Fruit fly (Drosophila melanogaster) whole organism, embryonic: ENCODE data around the gene Usf.

Source experiments
- Atf6 ChIP-seq: fragments of 200-800 bp; sonication (Bioruptor generic); IDR thresholded peaks from 2 replicates; pipeline ENCODE4 v1.3.6; 2022; ENCODE audit warnings: missing biosample characterization, missing genetic modification characterization
- Bdp1 ChIP-seq: fragments of 200-800 bp; sonication (Bioruptor generic); optimal IDR thresholded peaks from 3 replicates; lab custom pipeline; 2016; ENCODE audit warnings: missing biosample characterization, missing genetic modification characterization
- Bgb ChIP-seq: fragments of 200-800 bp; sonication (Bioruptor generic); IDR thresholded peaks from 2 replicates; pipeline ENCODE4 v1.3.6; 2022; ENCODE audit warnings: missing biosample characterization, missing genetic modification characterization; ENCODE audit not compliant: partially characterized antibody
- CG10366 ChIP-seq: fragments of 200-800 bp; sonication (Bioruptor generic); IDR thresholded peaks from 2 replicates; pipeline ENCODE4 v1.3.6; 2022; ENCODE audit warnings: missing biosample characterization, missing genetic modification characterization
- CG10979 ChIP-seq: fragments of 200-800 bp; sonication (Bioruptor generic); optimal IDR thresholded peaks from 2 replicates; lab custom pipeline; 2018; ENCODE audit warnings: missing biosample characterization, mild to moderate bottlenecking, missing genetic modification characterization, moderate library complexity
- CG12236 ChIP-seq: fragments of 200-800 bp; sonication (Bioruptor generic); optimal IDR thresholded peaks from 2 replicates; lab custom pipeline; 2016; ENCODE audit warnings: missing biosample characterization, missing genetic modification characterization
- CG13287 ChIP-seq: fragments of 200-800 bp; sonication (Bioruptor generic); IDR thresholded peaks from 2 replicates; pipeline ENCODE4 v1.3.6; 2022; ENCODE audit warnings: missing biosample characterization, missing genetic modification characterization; ENCODE audit not compliant: partially characterized antibody
- CG14965 ChIP-seq: fragments of 200-800 bp; sonication (Bioruptor generic); optimal IDR thresholded peaks from 2 replicates; lab custom pipeline; 2016; ENCODE audit warnings: missing biosample characterization, missing genetic modification characterization, borderline replicate concordance
- CG1647 ChIP-seq: fragments of 200-800 bp; sonication (Bioruptor generic); optimal IDR thresholded peaks from 3 replicates; lab custom pipeline; 2016; ENCODE audit warnings: missing biosample characterization, missing genetic modification characterization
- CG17829 ChIP-seq: fragments of 200-800 bp; optimal IDR thresholded peaks from 2 replicates; lab custom pipeline; 2019; ENCODE audit warnings: missing biosample characterization, mild to moderate bottlenecking, missing genetic modification characterization, moderate library complexity
- CG18619 ChIP-seq: fragments of 200-800 bp; sonication (Bioruptor generic); optimal IDR thresholded peaks from 3 replicates; lab custom pipeline; 2017; ENCODE audit warnings: missing biosample characterization, mild to moderate bottlenecking, missing genetic modification characterization
- CG31441 ChIP-seq: fragments of 200-800 bp; sonication (Bioruptor generic); IDR thresholded peaks from 2 replicates; pipeline ENCODE4 v1.3.6; 2022; ENCODE audit warnings: missing biosample characterization, missing genetic modification characterization
- CG32767 ChIP-seq: fragments of 200-800 bp; sonication (Bioruptor generic); IDR thresholded peaks from 2 replicates; pipeline ENCODE4 v1.3.6; 2022; ENCODE audit warnings: missing biosample characterization, missing genetic modification characterization
- CG4360 ChIP-seq: fragments of 200-800 bp; sonication (Bioruptor generic); IDR thresholded peaks from 2 replicates; pipeline ENCODE4 v1.3.6; 2022; ENCODE audit warnings: missing biosample characterization, missing genetic modification characterization
- CG43689 ChIP-seq: fragments of 200-800 bp; sonication (Bioruptor generic); IDR thresholded peaks from 2 replicates; pipeline ENCODE4 v1.3.6; 2022; ENCODE audit warnings: missing biosample characterization, missing genetic modification characterization
- CG4424 ChIP-seq: fragments of 200-800 bp; sonication (Bioruptor generic); optimal IDR thresholded peaks from 3 replicates; lab custom pipeline; 2016; ENCODE audit warnings: missing biosample characterization, missing genetic modification characterization
- CG7372 ChIP-seq: fragments of 200-800 bp; sonication (Bioruptor generic); IDR thresholded peaks from 2 replicates; pipeline ENCODE4 v1.3.6; 2022; ENCODE audit warnings: missing biosample characterization, missing genetic modification characterization
- CG8089 ChIP-seq: fragments of 200-800 bp; sonication (Bioruptor generic); optimal IDR thresholded peaks from 3 replicates; lab custom pipeline; 2016; ENCODE audit warnings: missing biosample characterization, missing genetic modification characterization
- CkIIα-i1 ChIP-seq: fragments of 200-800 bp; sonication (Bioruptor generic); IDR thresholded peaks from 2 replicates; pipeline ENCODE4 v1.3.6; 2022; ENCODE audit warnings: missing biosample characterization, missing genetic modification characterization
- CoRest ChIP-seq: fragments of 200-800 bp; sonication (Bioruptor generic); optimal IDR thresholded peaks from 3 replicates; lab custom pipeline; 2018; ENCODE audit warnings: missing biosample characterization, mild to moderate bottlenecking, missing genetic modification characterization, moderate library complexity
- Dp ChIP-seq: fragments of 200-800 bp; sonication (Bioruptor generic); optimal IDR thresholded peaks from 2 replicates; lab custom pipeline; 2018; ENCODE audit warnings: missing biosample characterization, mild to moderate bottlenecking, missing genetic modification characterization, moderate library complexity
- E2f1 ChIP-seq: fragments of 200-800 bp; sonication (Bioruptor generic); IDR thresholded peaks from 2 replicates; pipeline ENCODE4 v1.3.6; 2022; ENCODE audit warnings: missing biosample characterization, missing genetic modification characterization
- Fer1 ChIP-seq: fragments of 200-800 bp; sonication (Bioruptor generic); optimal IDR thresholded peaks from 2 replicates; lab custom pipeline; 2017; ENCODE audit warnings: missing biosample characterization, mild to moderate bottlenecking, missing genetic modification characterization
- HLH4C ChIP-seq: fragments of 200-800 bp; sonication (Bioruptor generic); IDR thresholded peaks from 3 replicates; pipeline ENCODE4 v1.3.6; 2022; ENCODE audit warnings: missing biosample characterization, missing genetic modification characterization; ENCODE audit not compliant: partially characterized antibody
- HmgD ChIP-seq: fragments of 200-800 bp; sonication (Bioruptor generic); optimal IDR thresholded peaks from 3 replicates; lab custom pipeline; 2016; ENCODE audit warnings: missing biosample characterization, missing genetic modification characterization
- Hr39 ChIP-seq: fragments of >200 bp; optimal IDR thresholded peaks from 2 replicates; lab custom pipeline; 2017
- Hsf ChIP-seq: fragments of 200-800 bp; sonication (Bioruptor generic); optimal IDR thresholded peaks from 3 replicates; lab custom pipeline; 2016; ENCODE audit warnings: missing biosample characterization, missing genetic modification characterization
- Mad ChIP-seq: fragments of 200-800 bp; sonication (Bioruptor generic); optimal IDR thresholded peaks from 2 replicates; lab custom pipeline; 2016; ENCODE audit warnings: missing biosample characterization, missing genetic modification characterization
- NC2β ChIP-seq: fragments of 200-800 bp; sonication (Bioruptor generic); optimal IDR thresholded peaks from 2 replicates; lab custom pipeline; 2016; ENCODE audit warnings: missing biosample characterization, missing genetic modification characterization
- NK7.1 ChIP-seq: fragments of 200-800 bp; sonication (Bioruptor generic); optimal IDR thresholded peaks from 3 replicates; lab custom pipeline; 2016; ENCODE audit warnings: missing biosample characterization, missing genetic modification characterization
- Opbp ChIP-seq: fragments of 200-800 bp; sonication (Bioruptor generic); IDR thresholded peaks from 3 replicates; pipeline ENCODE4 v1.3.6; 2022; ENCODE audit warnings: missing biosample characterization, missing genetic modification characterization; ENCODE audit not compliant: partially characterized antibody
- Optix ChIP-seq: fragments of 200-800 bp; sonication (Bioruptor generic); IDR thresholded peaks from 3 replicates; pipeline ENCODE4 v1.3.6; 2022; ENCODE audit warnings: missing biosample characterization, missing genetic modification characterization
- Ravus ChIP-seq: fragments of 200-800 bp; sonication (Bioruptor generic); IDR thresholded peaks from 2 replicates; pipeline ENCODE4 v1.3.6; 2022; ENCODE audit warnings: missing biosample characterization, missing genetic modification characterization
- Xbp1 ChIP-seq: fragments of 200-800 bp; sonication (Bioruptor generic); optimal IDR thresholded peaks from 3 replicates; lab custom pipeline; 2016; ENCODE audit warnings: missing biosample characterization, mild to moderate bottlenecking, missing genetic modification characterization
- Xrp1 ChIP-seq: fragments of 200-800 bp; sonication (Bioruptor generic); IDR thresholded peaks from 2 replicates; pipeline ENCODE4 v1.3.6; 2022; ENCODE audit warnings: missing biosample characterization, missing genetic modification characterization
- aop ChIP-seq: fragments of 200-800 bp; sonication (Bioruptor generic); IDR thresholded peaks from 2 replicates; pipeline ENCODE4 v1.3.6; 2022; ENCODE audit warnings: missing biosample characterization, missing genetic modification characterization
- bbx ChIP-seq: fragments of 200-800 bp; sonication (Bioruptor generic); IDR thresholded peaks from 2 replicates; pipeline ENCODE4 v1.3.6; 2022; ENCODE audit warnings: missing biosample characterization, missing genetic modification characterization; ENCODE audit not compliant: partially characterized antibody
- bsh ChIP-seq, 2 experiments: fragments of 200-800 bp; sonication (Bioruptor generic); optimal IDR thresholded peaks; 2 replicates each; lab custom pipeline; 2017 to 2018; ENCODE audit warnings: mild to moderate bottlenecking in 2 of 2, missing biosample characterization in 2 of 2, missing genetic modification characterization in 2 of 2, moderate library complexity in 1 of 2
- cato ChIP-seq: fragments of 200-800 bp; sonication (Bioruptor generic); optimal IDR thresholded peaks from 2 replicates; lab custom pipeline; 2016; ENCODE audit warnings: missing biosample characterization, missing genetic modification characterization, borderline replicate concordance
- ci ChIP-seq: fragments of 200-800 bp; sonication (Bioruptor generic); IDR thresholded peaks from 3 replicates; pipeline ENCODE4 v1.3.6; 2022; ENCODE audit warnings: missing biosample characterization, missing genetic modification characterization
- fd96Cb ChIP-seq: fragments of 200-800 bp; sonication (Bioruptor generic); optimal IDR thresholded peaks from 2 replicates; lab custom pipeline; 2018; ENCODE audit warnings: missing biosample characterization, mild to moderate bottlenecking, missing genetic modification characterization, moderate library complexity
- jumu ChIP-seq: fragments of 200-800 bp; sonication (Bioruptor generic); optimal IDR thresholded peaks from 3 replicates; lab custom pipeline; 2016; ENCODE audit warnings: missing biosample characterization, missing genetic modification characterization
- knrl ChIP-seq: fragments of 200-800 bp; sonication (Bioruptor generic); IDR thresholded peaks from 3 replicates; pipeline ENCODE4 v1.3.6; 2022; ENCODE audit warnings: missing biosample characterization, missing genetic modification characterization; ENCODE audit not compliant: partially characterized antibody
- lbe ChIP-seq: fragments of 200-800 bp; sonication (Bioruptor generic); optimal IDR thresholded peaks from 2 replicates; lab custom pipeline; 2016; ENCODE audit warnings: missing biosample characterization, mild to moderate bottlenecking, missing genetic modification characterization
- mld ChIP-seq: fragments of 200-800 bp; sonication (Bioruptor generic); IDR thresholded peaks from 3 replicates; pipeline ENCODE4 v1.3.6; 2022; ENCODE audit warnings: missing biosample characterization, missing genetic modification characterization; ENCODE audit not compliant: partially characterized antibody
- nmo ChIP-seq: fragments of 200-800 bp; sonication (Bioruptor generic); optimal IDR thresholded peaks from 2 replicates; lab custom pipeline; 2018; ENCODE audit warnings: missing biosample characterization, mild to moderate bottlenecking, missing genetic modification characterization, moderate library complexity
- sens ChIP-seq: fragments of 200-800 bp; sonication (Bioruptor generic); peaks from one replicate; lab custom pipeline; 2016; ENCODE audit warnings: missing biosample characterization, missing genetic modification characterization
- sima ChIP-seq: fragments of 200-800 bp; sonication (Bioruptor generic); optimal IDR thresholded peaks from 2 replicates; lab custom pipeline; 2016; ENCODE audit warnings: missing biosample characterization, missing genetic modification characterization
- sob ChIP-seq: fragments of 200-800 bp; sonication (Bioruptor generic); IDR thresholded peaks from 2 replicates; pipeline ENCODE4 v1.3.6; 2022; ENCODE audit warnings: missing biosample characterization, missing genetic modification characterization
- tna ChIP-seq: fragments of 200-800 bp; sonication (Bioruptor generic); IDR thresholded peaks from 2 replicates; pipeline ENCODE4 v1.3.6; 2022; ENCODE audit warnings: missing biosample characterization, missing genetic modification characterization; ENCODE audit not compliant: partially characterized antibody
- zfh2 ChIP-seq: fragments of 200-800 bp; sonication (Bioruptor generic); optimal IDR thresholded peaks from 2 replicates; lab custom pipeline; 2016; ENCODE audit warnings: missing biosample characterization, missing genetic modification characterization

The Usf gene

DNA sequence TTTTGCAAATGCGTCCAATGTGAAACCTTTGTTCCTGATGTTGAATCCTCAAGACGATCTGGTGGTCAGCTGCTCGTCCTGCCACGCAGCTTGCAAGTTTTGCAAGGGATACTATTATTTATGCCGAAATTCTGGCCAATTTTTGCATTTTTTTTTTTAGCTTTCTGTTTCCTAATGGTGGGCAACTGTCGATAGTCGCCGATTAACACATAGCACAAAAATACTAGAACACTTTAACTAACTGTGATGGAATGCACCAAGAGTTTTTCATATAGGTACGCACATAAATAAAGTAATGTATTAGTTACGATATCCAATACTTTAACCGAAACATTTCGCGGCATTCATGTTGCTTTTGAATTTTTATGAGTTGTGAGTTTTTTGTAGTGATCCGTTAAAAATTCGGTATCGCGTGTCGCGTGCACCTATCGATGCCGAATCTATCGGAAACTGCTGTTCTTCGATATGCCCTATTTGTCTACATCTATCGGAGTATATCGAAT is 8.1 kb downstream of the Usf start, which contains the start of the genes rb and CHOp24 (continued):
- TF ChIP-seq fd96Cb (tag; lab: Kevin White, UChicago), result no peak
- no peak for TF ChIP-seq NC2β
- TF ChIP-seq Mad (GFP tag; lab: Kevin White, UChicago), result no peak
- peak; percentile 85 for TF ChIP-seq nmo (GFP tag; lab: Kevin White, UChicago)
- peak; percentile 32 for TF ChIP-seq CoRest (tag; lab: Kevin White, UChicago)
- TF ChIP-seq knrl (GFP tag; lab: Robert Waterston, UW), result peak; percentile 92
- TF ChIP-seq lbe (GFP tag; lab: Kevin White, UChicago), result no peak
- no peak for TF ChIP-seq Optix (GFP tag; lab: Robert Waterston, UW)
- no peak for TF ChIP-seq CG4424
- no peak for TF ChIP-seq CkIIα-i1 (GFP tag; lab: Robert Waterston, UW)
- TF ChIP-seq sima (GFP tag; lab: Kevin White, UChicago), result no peak
- TF ChIP-seq CG12236 (GFP tag; lab: Kevin White, UChicago), result no peak
- no peak for TF ChIP-seq Atf6 (GFP tag; lab: Robert Waterston, UW)
- no peak for TF ChIP-seq NK7.1
- TF ChIP-seq tna (GFP tag; lab: Robert Waterston, UW), result peak; percentile 95
- peak; percentile 57 for TF ChIP-seq zfh2 (GFP tag; lab: Kevin White, UChicago)
- peak; percentile 87 for TF ChIP-seq bbx (GFP tag; lab: Robert Waterston, UW)
- TF ChIP-seq CG32767 (GFP tag; lab: Robert Waterston, UW), result no peak
- peak; percentile 24 for TF ChIP-seq Dp
- TF ChIP-seq CG10979, result no peak
- no peak for TF ChIP-seq CG31441 (GFP tag; lab: Robert Waterston, UW)
- peak; percentile 98 for TF ChIP-seq HLH4C (GFP tag; lab: Robert Waterston, UW)
- TF ChIP-seq CG17829 (tag; lab: Kevin White, UChicago), result peak; percentile 31
- TF ChIP-seq HmgD, result peak; percentile 21
- TF ChIP-seq aop (GFP tag; lab: Robert Waterston, UW), result no peak
- no peak for TF ChIP-seq CG8089 (GFP tag; lab: Kevin White, UChicago)
- TF ChIP-seq Bgb (GFP tag; lab: Robert Waterston, UW), result peak; percentile 89
- TF ChIP-seq jumu (GFP tag; lab: Kevin White, UChicago), result peak; percentile 58
- TF ChIP-seq CG43689 (GFP tag; lab: Robert Waterston, UW), result no peak
- TF ChIP-seq ci, result no peak
- no peak for TF ChIP-seq CG10366 (GFP tag; lab: Robert Waterston, UW)
- no peak for TF ChIP-seq Ravus (GFP tag; lab: Robert Waterston, UW)
- TF ChIP-seq Hr39 (lab: Kevin White, UChicago), result no peak
- no peak for TF ChIP-seq Bdp1 (GFP tag; lab: Kevin White, UChicago)
- peak; percentile 94 for TF ChIP-seq CG13287 (GFP tag; lab: Robert Waterston, UW)
- peak; percentile 88 for TF ChIP-seq mld (GFP tag; lab: Robert Waterston, UW)
- TF ChIP-seq Opbp (GFP tag; lab: Robert Waterston, UW), result peak; percentile 90
- peak; percentile 51 for TF ChIP-seq Xbp1 (GFP tag; lab: Kevin White, UChicago)
- TF ChIP-seq Xrp1 (GFP tag; lab: Robert Waterston, UW), result no peak
- no peak for TF ChIP-seq CG4360 (GFP tag; lab: Robert Waterston, UW)
- TF ChIP-seq Fer1 (GFP tag; lab: Kevin White, UChicago), result peak; percentile 14
- no peak for TF ChIP-seq CG14965 (GFP tag; lab: Kevin White, UChicago)
- peak; percentile 28; the same call in 1 of the 2 replicates for TF ChIP-seq sob (GFP tag; lab: Robert Waterston, UW)
- TF ChIP-seq CG1647 (GFP tag; lab: Kevin White, UChicago), result no peak
- TF ChIP-seq CG18619 (GFP tag; lab: Kevin White, UChicago), result no peak
- peak; percentile 4 for TF ChIP-seq Hsf (GFP tag; lab: Kevin White, UChicago)
- TF ChIP-seq bsh (GFP tag; optimal IDR thresholded peaks at IDR 0.05; lab: Kevin White, UChicago), result peak in 1 of 2 experiments; percentile 48
- TF ChIP-seq E2f1 (GFP tag; lab: Robert Waterston, UW), result no peak
- TF ChIP-seq cato (GFP tag; lab: Kevin White, UChicago), result no peak
- no peak for TF ChIP-seq CG7372 (GFP tag; lab: Robert Waterston, UW)
- peak; percentile 88 for TF ChIP-seq sens (GFP tag; lab: Kevin White, UChicago)
